Fruit fly (Drosophila melanogaster): Measurements from ENCODE around the gene CG18428.

CG18428 gene

DNA sequence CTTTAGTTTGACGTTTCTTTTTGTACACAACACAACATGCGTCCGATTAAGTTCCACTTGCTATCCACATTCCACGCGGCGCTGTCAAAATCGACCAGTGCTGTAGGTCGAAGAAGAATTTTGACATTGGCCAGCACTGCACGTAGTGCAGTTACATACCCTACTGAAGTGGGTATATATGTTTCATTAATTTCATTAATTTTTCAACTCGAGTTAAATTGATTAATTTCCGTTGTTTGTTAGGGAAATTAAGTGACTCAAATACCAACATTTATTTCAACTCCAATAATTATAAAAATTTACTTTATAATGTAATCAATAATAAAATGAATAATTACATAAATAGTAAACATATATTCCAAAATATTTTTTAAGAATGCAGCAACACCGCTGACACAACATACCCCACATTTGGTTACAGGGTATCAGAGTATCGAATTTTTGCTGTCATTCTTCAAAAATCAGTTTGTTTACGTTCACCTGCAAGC is at the start of gene CG18428, which contains the start of gene eIF4EHP (continued):
- TF ChIP-seq CG9139 (GFP tag; optimal IDR thresholded peaks at IDR 0.05), result peak; percentile 99
- TF ChIP-seq CG6163 (GFP tag; IDR thresholded peaks at IDR 0.05), result no peak; the same call in 2 of the 3 replicates
- TF ChIP-seq Ets21C (GFP tag; optimal IDR thresholded peaks at IDR 0.05), result peak; percentile 89
- peak; percentile 99 for TF ChIP-seq CG11762 (GFP tag; optimal IDR thresholded peaks at IDR 0.05; ENCODE audit: insufficient read depth)
- TF ChIP-seq CG10631 (GFP tag; optimal IDR thresholded peaks at IDR 0.05), result peak; percentile 99
- peak; percentile 95 for TF ChIP-seq lz (GFP tag; optimal IDR thresholded peaks at IDR 0.05)
- peak; percentile 99 for TF ChIP-seq dsx (GFP tag; optimal IDR thresholded peaks at IDR 0.05; ENCODE audit: poor library complexity, severe bottlenecking)
- peak; percentile 99 for TF ChIP-seq CG4318 (GFP tag; optimal IDR thresholded peaks at IDR 0.05)

DNA sequence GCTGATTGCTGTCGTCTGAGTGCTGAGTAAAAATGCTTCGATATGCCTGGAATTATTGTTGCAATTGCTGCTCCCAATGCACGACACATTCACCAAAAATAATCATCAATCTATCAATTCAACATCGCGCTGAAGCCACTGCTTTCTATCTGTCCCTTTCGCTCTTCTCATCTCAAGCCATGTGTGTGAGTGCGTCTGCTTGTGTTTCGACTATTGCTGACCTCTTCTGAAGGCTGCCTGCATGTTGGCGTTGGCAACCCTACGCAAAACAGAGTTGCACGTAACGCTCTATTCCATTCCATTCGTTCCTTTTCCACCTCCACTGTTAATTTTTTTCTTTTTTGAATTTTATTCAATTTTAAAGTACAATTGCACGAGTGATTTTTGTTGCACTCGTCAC is 43.4 kb upstream of the CG18428 start:
- TF ChIP-seq Eip78C (GFP tag) (no peak), Blimp-1 (GFP tag; optimal IDR thresholded peaks at IDR 0.05) (no peak), CG11762 (GFP tag; optimal IDR thresholded peaks at IDR 0.05; ENCODE audit: insufficient read depth) (no peak), CG6276 (GFP tag; optimal IDR thresholded peaks at IDR 0.05) (no peak), fd59A (GFP tag; optimal IDR thresholded peaks at IDR 0.05) (no peak), Sox14 (GFP tag; optimal IDR thresholded peaks at IDR 0.05) (no peak), Eip93F (GFP tag; optimal IDR thresholded peaks at IDR 0.05) (no peak), Sox15 (GFP tag; optimal IDR thresholded peaks at IDR 0.05) (no peak), CG3032 (tag; optimal IDR thresholded peaks at IDR 0.05) (no peak), Ets21C (GFP tag; optimal IDR thresholded peaks at IDR 0.05) (no peak), CG31627 (GFP tag; optimal IDR thresholded peaks at IDR 0.05) (no peak), dac (GFP tag; optimal IDR thresholded peaks at IDR 0.05) (no peak), pdm3 (GFP tag; optimal IDR thresholded peaks at IDR 0.05) (no peak)

DNA sequence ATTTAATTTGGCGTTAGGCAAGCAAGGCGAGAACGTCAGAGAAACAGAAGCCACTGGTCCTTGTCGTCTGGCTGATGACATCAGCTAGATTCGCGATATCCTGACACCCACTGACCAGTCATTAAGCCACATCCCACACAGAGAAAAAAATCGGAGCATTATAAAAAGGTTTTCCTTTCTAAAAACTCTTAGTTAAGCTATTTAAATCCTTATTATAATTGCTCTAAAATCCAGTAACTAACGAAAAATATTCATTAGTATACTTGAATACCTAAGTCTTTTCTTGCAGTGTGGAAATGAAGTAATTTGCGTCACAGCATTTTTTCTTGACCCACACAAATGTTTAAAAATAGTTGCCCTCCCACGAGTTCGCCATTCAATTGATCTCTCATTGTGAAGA is 40.3 kb upstream of the CG18428 start:
- TF ChIP-seq dac (GFP tag; optimal IDR thresholded peaks at IDR 0.05) (no peak), Hr4 (GFP tag; optimal IDR thresholded peaks at IDR 0.05) (no peak), Ets96B (tag; optimal IDR thresholded peaks at IDR 0.05) (no peak), CG6792 (GFP tag; optimal IDR thresholded peaks at IDR 0.05) (no peak), spab (GFP tag; optimal IDR thresholded peaks at IDR 0.05) (no peak), CG9139 (GFP tag; optimal IDR thresholded peaks at IDR 0.05) (no peak), pdm3 (GFP tag; optimal IDR thresholded peaks at IDR 0.05) (no peak), Gug (GFP tag; IDR thresholded peaks at IDR 0.05) (no peak), eg (GFP tag; IDR thresholded peaks at IDR 0.05) (no peak), CG3032 (tag; optimal IDR thresholded peaks at IDR 0.05) (no peak), CG6163 (GFP tag; IDR thresholded peaks at IDR 0.05) (no peak), esn (GFP tag; optimal IDR thresholded peaks at IDR 0.05) (no peak), Smox (GFP tag; optimal IDR thresholded peaks at IDR 0.05) (no peak)

DNA sequence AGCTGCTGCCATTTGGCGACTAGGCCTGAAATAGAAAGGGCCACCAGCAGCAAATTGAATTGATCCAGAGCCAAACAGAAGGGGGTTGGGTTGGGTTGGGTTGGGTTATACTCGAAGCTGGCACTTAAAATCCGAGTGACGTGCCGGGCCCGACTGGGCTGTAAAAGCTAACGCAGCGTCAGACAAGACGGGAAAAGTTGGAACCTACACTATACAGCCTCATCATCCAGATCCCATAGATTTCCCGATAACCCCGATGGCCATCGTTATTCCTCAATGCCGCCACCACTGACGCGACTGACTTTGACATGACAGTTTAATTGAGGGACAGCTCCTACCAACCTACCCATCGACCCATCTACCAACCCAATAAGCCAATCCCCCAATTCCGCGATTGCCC is 39.2 kb upstream of the CG18428 start:
- TF ChIP-seq Sox15 (GFP tag; optimal IDR thresholded peaks at IDR 0.05) (no peak), acj6 (GFP tag; optimal IDR thresholded peaks at IDR 0.05) (no peak), Ets21C (GFP tag; optimal IDR thresholded peaks at IDR 0.05) (no peak), CG1621 (tag; optimal IDR thresholded peaks at IDR 0.05) (no peak), Eip93F (GFP tag; optimal IDR thresholded peaks at IDR 0.05) (no peak), topi (GFP tag; optimal IDR thresholded peaks at IDR 0.05) (no peak), CG3032 (tag; optimal IDR thresholded peaks at IDR 0.05) (no peak), fd59A (GFP tag; optimal IDR thresholded peaks at IDR 0.05) (no peak), Hr39 (GFP tag; optimal IDR thresholded peaks at IDR 0.05) (no peak), CG32006 (GFP tag; optimal IDR thresholded peaks at IDR 0.05) (no peak), CG15336 (GFP tag; IDR thresholded peaks at IDR 0.05) (no peak), CG11902 (GFP tag; optimal IDR thresholded peaks at IDR 0.05) (no peak), Met (GFP tag; optimal IDR thresholded peaks at IDR 0.05) (no peak), Lpt (GFP tag; optimal IDR thresholded peaks at IDR 0.05) (no peak), ss (GFP tag; optimal IDR thresholded peaks at IDR 0.05) (no peak), CG16779 (tag; optimal IDR thresholded peaks at IDR 0.05) (no peak), CG31627 (GFP tag; optimal IDR thresholded peaks at IDR 0.05) (no peak), CG9139 (GFP tag; optimal IDR thresholded peaks at IDR 0.05) (no peak)
